Worm (Caenorhabditis elegans): ENCODE measurements around the gene let-99.
A peak's percentile ranks its signal among the peaks of the same experiment; 100 is the strongest.

let-99 gene

ce11 chrIV:12596960-12597359 lies 29.3 kb downstream of the let-99 start:
- TF ChIP-seq med-1 (GFP tag; optimal IDR thresholded peaks at IDR 0.05; ENCODE audit: insufficient read depth) (no peak), cog-1 (tag; optimal IDR thresholded peaks at IDR 0.05) (no peak), ref-1 (GFP tag; conservative IDR thresholded peaks at IDR 0.05) (no peak), ztf-29 (GFP tag; IDR thresholded peaks at IDR 0.05) (no peak), flt-1 (GFP tag; IDR thresholded peaks at IDR 0.05) (no peak), klf-2 (GFP tag; conservative IDR thresholded peaks at IDR 0.05) (no peak), tab-1 (GFP tag; IDR thresholded peaks at IDR 0.05) (no peak), T22C8.4 (GFP tag; IDR thresholded peaks at IDR 0.05) (no peak), ztf-23 (GFP tag; IDR thresholded peaks at IDR 0.05) (no peak)

ce11 chrIV:12599158-12599557 lies 31.5 kb downstream of the let-99 start, which contains the start of gene pgp-1:
pgp-1 (minus strand) TSS chrIV:12599169.
- no peak for TF ChIP-seq klf-2 (GFP tag; conservative IDR thresholded peaks at IDR 0.05)
- no peak for TF ChIP-seq ztf-23 (GFP tag; IDR thresholded peaks at IDR 0.05)
- TF ChIP-seq cog-1 (tag; optimal IDR thresholded peaks at IDR 0.05), result no peak
- TF ChIP-seq flt-1 (GFP tag; IDR thresholded peaks at IDR 0.05), result no peak
- TF ChIP-seq T22C8.4 (GFP tag; IDR thresholded peaks at IDR 0.05), result no peak
- no peak for TF ChIP-seq med-1 (GFP tag; optimal IDR thresholded peaks at IDR 0.05; ENCODE audit: insufficient read depth)
- no peak for TF ChIP-seq tab-1 (GFP tag; IDR thresholded peaks at IDR 0.05)
- no peak for TF ChIP-seq ztf-29 (GFP tag; IDR thresholded peaks at IDR 0.05)
- TF ChIP-seq ref-1 (GFP tag; conservative IDR thresholded peaks at IDR 0.05), result no peak

ce11 chrIV:12600941-12601340 lies 33.3 kb downstream of the let-99 start:
- no peak for TF ChIP-seq ztf-23 (GFP tag; IDR thresholded peaks at IDR 0.05)
- no peak for TF ChIP-seq ztf-29 (GFP tag; IDR thresholded peaks at IDR 0.05)
- TF ChIP-seq tab-1 (GFP tag; IDR thresholded peaks at IDR 0.05), result no peak
- TF ChIP-seq ref-1 (GFP tag; conservative IDR thresholded peaks at IDR 0.05), result no peak
- TF ChIP-seq T22C8.4 (GFP tag; IDR thresholded peaks at IDR 0.05), result no peak
- no peak for TF ChIP-seq flt-1 (GFP tag; IDR thresholded peaks at IDR 0.05)
- TF ChIP-seq cog-1 (tag; optimal IDR thresholded peaks at IDR 0.05), result no peak
- no peak for TF ChIP-seq med-1 (GFP tag; optimal IDR thresholded peaks at IDR 0.05; ENCODE audit: insufficient read depth)
- TF ChIP-seq klf-2 (GFP tag; conservative IDR thresholded peaks at IDR 0.05), result no peak

ce11 chrIV:12605401-12605800 lies 37.8 kb downstream of the let-99 start, which contains the start of gene Y55D9A.2:
Y55D9A.2 (minus strand) TSS chrIV:12605431.
- TF ChIP-seq flt-1 (GFP tag; IDR thresholded peaks at IDR 0.05) (0 out of 2 replicates have a peak, but pooled peaks have one; percentile 40), ztf-23 (GFP tag; IDR thresholded peaks at IDR 0.05) (no peak)

- TF ChIP-seq ztf-29 (GFP tag; IDR thresholded peaks at IDR 0.05) (no peak), med-1 (GFP tag; optimal IDR thresholded peaks at IDR 0.05; ENCODE audit: insufficient read depth) (no peak), T22C8.4 (GFP tag; IDR thresholded peaks at IDR 0.05) (no peak)
Observed at ce11 chrIV:12614624-12615023, 47.0 kb downstream of the let-99 start, which contains the start of gene efa-6. efa-6 (minus strand) TSS chrIV:12614724.

- TF ChIP-seq ztf-29 (GFP tag; IDR thresholded peaks at IDR 0.05), result no peak
- 0 out of 2 replicates have a peak, but pooled peaks have one; percentile 37 for TF ChIP-seq flt-1 (GFP tag; IDR thresholded peaks at IDR 0.05)
- peak; percentile 30 for TF ChIP-seq cog-1 (tag; optimal IDR thresholded peaks at IDR 0.05)
Observed at ce11 chrIV:12615122-12615745, 47.6 kb downstream of the let-99 start.

- TF ChIP-seq med-1 (GFP tag; optimal IDR thresholded peaks at IDR 0.05; ENCODE audit: insufficient read depth) (no peak), flt-1 (GFP tag; IDR thresholded peaks at IDR 0.05) (peak; percentile 74), T22C8.4 (GFP tag; IDR thresholded peaks at IDR 0.05) (no peak), ztf-23 (GFP tag; IDR thresholded peaks at IDR 0.05) (no peak), klf-2 (GFP tag; conservative IDR thresholded peaks at IDR 0.05) (no peak), cog-1 (tag; optimal IDR thresholded peaks at IDR 0.05) (no peak), tab-1 (GFP tag; IDR thresholded peaks at IDR 0.05) (peak; percentile 13; the same call in 1 of the 2 replicates), ztf-29 (GFP tag; IDR thresholded peaks at IDR 0.05) (peak; percentile 87), ref-1 (GFP tag; conservative IDR thresholded peaks at IDR 0.05) (no peak)
Observed at ce11 chrIV:12616943-12617689, 49.5 kb downstream of the let-99 start.

ce11 chrIV:12617934-12618333 lies 50.3 kb downstream of the let-99 start:
- TF ChIP-seq ref-1 (GFP tag; conservative IDR thresholded peaks at IDR 0.05) (no peak), T22C8.4 (GFP tag; IDR thresholded peaks at IDR 0.05) (no peak), ztf-29 (GFP tag; IDR thresholded peaks at IDR 0.05) (no peak), ztf-23 (GFP tag; IDR thresholded peaks at IDR 0.05) (no peak), tab-1 (GFP tag; IDR thresholded peaks at IDR 0.05) (no peak), cog-1 (tag; optimal IDR thresholded peaks at IDR 0.05) (no peak), klf-2 (GFP tag; conservative IDR thresholded peaks at IDR 0.05) (no peak), med-1 (GFP tag; optimal IDR thresholded peaks at IDR 0.05; ENCODE audit: insufficient read depth) (no peak), flt-1 (GFP tag; IDR thresholded peaks at IDR 0.05) (no peak)

- TF ChIP-seq T22C8.4 (GFP tag; IDR thresholded peaks at IDR 0.05), result no peak
- no peak for TF ChIP-seq ztf-29 (GFP tag; IDR thresholded peaks at IDR 0.05)
- TF ChIP-seq flt-1 (GFP tag; IDR thresholded peaks at IDR 0.05), result no peak
- no peak for TF ChIP-seq ztf-23 (GFP tag; IDR thresholded peaks at IDR 0.05)
- no peak for TF ChIP-seq med-1 (GFP tag; optimal IDR thresholded peaks at IDR 0.05; ENCODE audit: insufficient read depth)
- TF ChIP-seq tab-1 (GFP tag; IDR thresholded peaks at IDR 0.05), result no peak
- TF ChIP-seq klf-2 (GFP tag; conservative IDR thresholded peaks at IDR 0.05), result no peak
- TF ChIP-seq ref-1 (GFP tag; conservative IDR thresholded peaks at IDR 0.05), result no peak
- TF ChIP-seq cog-1 (tag; optimal IDR thresholded peaks at IDR 0.05), result no peak
Observed at ce11 chrIV:12618877-12619276, 51.2 kb downstream of the let-99 start.

Data from whole organism, midembryonic.